Worm (Caenorhabditis elegans) whole organism, L4 larva: ENCODE results near the gene tatn-1.

Source experiments
- F10B5.3 ChIP-seq: sonication (generic microtip); optimal IDR thresholded peaks from 2 replicates; lab custom pipeline; 2016; ENCODE audit warnings: mild to moderate bottlenecking, missing genetic modification characterization, missing compliant biosample characterization
- F26F4.8 ChIP-seq: fragments of 200-800 bp; sonication (Bioruptor generic); conservative IDR thresholded peaks from 2 replicates; pipeline ENCODE4 v1.3.6; 2022; ENCODE audit warnings: missing genetic modification characterization, missing compliant biosample characterization
- F37D6.2 ChIP-seq: sonication (generic microtip); optimal IDR thresholded peaks from 2 replicates; lab custom pipeline; 2016; ENCODE audit warnings: mild to moderate bottlenecking, missing genetic modification characterization, missing compliant biosample characterization
- Y105C5A.15 ChIP-seq: fragments of 200-800 bp; sonication (Bioruptor generic); IDR thresholded peaks from 2 replicates; pipeline ENCODE4 v1.3.6; 2022; ENCODE audit warnings: missing genetic modification characterization, missing compliant biosample characterization
- ZK337.2 ChIP-seq: fragments of 200-800 bp; sonication (Bioruptor generic); IDR thresholded peaks from 2 replicates; pipeline ENCODE4 v1.3.6; 2022; ENCODE audit warnings: missing genetic modification reagents, missing genetic modification characterization, missing compliant biosample characterization
- ZK546.5 ChIP-seq, 2 experiments: sonication (generic microtip); optimal IDR thresholded peaks; 2 replicates each; lab custom pipeline; 2017; ENCODE audit warnings: missing biosample characterization in 2 of 2, missing genetic modification characterization in 2 of 2
- attf-4 ChIP-seq: sonication (generic microtip); optimal IDR thresholded peaks from 3 replicates; lab custom pipeline; 2017; ENCODE audit warnings: missing biosample characterization, missing genetic modification characterization
- ceh-20 ChIP-seq: fragments of 200-800 bp; sonication (Bioruptor generic); IDR thresholded peaks from 2 replicates; pipeline ENCODE4 v1.3.6; 2022; ENCODE audit warnings: missing genetic modification reagents, missing genetic modification characterization, missing compliant biosample characterization
- ceh-44 ChIP-seq: fragments of 200-800 bp; sonication (Bioruptor generic); IDR thresholded peaks from 2 replicates; pipeline ENCODE4 v1.3.6; 2022; ENCODE audit warnings: missing genetic modification reagents, missing genetic modification characterization, missing compliant biosample characterization
- ceh-82 ChIP-seq: sonication (generic microtip); optimal IDR thresholded peaks from 2 replicates; lab custom pipeline; 2017; ENCODE audit warnings: missing biosample characterization, missing genetic modification characterization
- ctbp-1 ChIP-seq: fragments of 200-800 bp; sonication (Bioruptor generic); IDR thresholded peaks from 2 replicates; pipeline ENCODE4 v1.3.6; 2022; ENCODE audit warnings: missing genetic modification reagents, missing genetic modification characterization, missing compliant biosample characterization
- dmd-6 ChIP-seq: fragments of 200-800 bp; sonication (Bioruptor generic); IDR thresholded peaks from 2 replicates; pipeline ENCODE4 v1.3.6; 2022; ENCODE audit warnings: missing genetic modification reagents, missing genetic modification characterization, missing compliant biosample characterization
- dmd-8 ChIP-seq: fragments of 200-800 bp; sonication (Bioruptor generic); IDR thresholded peaks from 2 replicates; pipeline ENCODE4 v1.3.6; 2022; ENCODE audit warnings: missing genetic modification characterization, missing compliant biosample characterization
- dpl-1 ChIP-seq: fragments of 150-350 bp; optimal IDR thresholded peaks from 2 replicates; lab custom pipeline; 2014; ENCODE audit warnings: missing biosample characterization, missing genetic modification reagents, missing genetic modification characterization
- egl-27 ChIP-seq: sonication (generic microtip); optimal IDR thresholded peaks from 3 replicates; lab custom pipeline; 2017; ENCODE audit warnings: missing biosample characterization, missing genetic modification reagents, missing genetic modification characterization
- egl-43 ChIP-seq: fragments of 200-800 bp; sonication (Bioruptor generic); IDR thresholded peaks from 2 replicates; pipeline ENCODE4 v1.3.6; 2022; ENCODE audit warnings: missing genetic modification reagents, missing genetic modification characterization, missing compliant biosample characterization
- fos-1 ChIP-seq: fragments of 150-350 bp; optimal IDR thresholded peaks from 2 replicates; lab custom pipeline; 2014; ENCODE audit warnings: missing biosample characterization, missing genetic modification characterization
- gei-8 ChIP-seq: fragments of 200-800 bp; sonication (Bioruptor generic); optimal IDR thresholded peaks from 2 replicates; lab custom pipeline; 2018; ENCODE audit warnings: mild to moderate bottlenecking, missing genetic modification characterization, missing compliant biosample characterization
- hmg-1.1 ChIP-seq: fragments of 200-800 bp; sonication (Bioruptor generic); IDR thresholded peaks from 2 replicates; pipeline ENCODE4 v1.3.6; 2022; ENCODE audit warnings: missing genetic modification reagents, missing genetic modification characterization, missing compliant biosample characterization
- lin-1 ChIP-seq: fragments of 200-800 bp; sonication (Bioruptor generic); IDR thresholded peaks from 2 replicates; pipeline ENCODE4 v1.3.6; 2022; ENCODE audit warnings: missing genetic modification reagents, missing genetic modification characterization, missing compliant biosample characterization
- lin-29 ChIP-seq: fragments of 200-800 bp; sonication (Bioruptor generic); IDR thresholded peaks from 2 replicates; pipeline ENCODE4 v1.3.6; 2022; ENCODE audit warnings: missing genetic modification reagents, missing genetic modification characterization, missing compliant biosample characterization
- madf-5 ChIP-seq, 2 experiments: fragments of 200-800 bp; sonication (Bioruptor generic); IDR thresholded peaks; 2 replicates each; pipeline ENCODE4 v1.3.6; 2022; ENCODE audit warnings: missing compliant biosample characterization in 2 of 2, missing genetic modification characterization in 2 of 2
- mdl-1 ChIP-seq, 2 experiments: fragments of 150-350 bp in 1 of 2; sonication (generic microtip) in 1 of 2; optimal IDR thresholded peaks; 2 replicates each; lab custom pipeline; 2014 to 2017; ENCODE audit warnings: missing biosample characterization in 2 of 2, missing genetic modification characterization in 2 of 2
- mxl-2 ChIP-seq: fragments of 200-800 bp; sonication (Bioruptor generic); conservative IDR thresholded peaks from 2 replicates; pipeline ENCODE4 v1.3.6; 2022; ENCODE audit warnings: missing genetic modification reagents, missing genetic modification characterization, missing compliant biosample characterization
- nhr-102 ChIP-seq: sonication (generic microtip); optimal IDR thresholded peaks from 2 replicates; lab custom pipeline; 2016; ENCODE audit warnings: mild to moderate bottlenecking, missing genetic modification characterization, moderate library complexity, missing compliant biosample characterization
- nhr-237 ChIP-seq: sonication (generic microtip); optimal IDR thresholded peaks from 2 replicates; lab custom pipeline; 2017; ENCODE audit warnings: missing biosample characterization, missing genetic modification characterization
- nhr-76 ChIP-seq: fragments of 150-350 bp; optimal IDR thresholded peaks from 2 replicates; lab custom pipeline; 2014; ENCODE audit warnings: missing biosample characterization, missing genetic modification characterization
- nhr-77 ChIP-seq: fragments of 150-350 bp; optimal IDR thresholded peaks from 2 replicates; lab custom pipeline; 2014; ENCODE audit warnings: missing biosample characterization, missing genetic modification characterization
- pqm-1 ChIP-seq: sonication (generic microtip); optimal IDR thresholded peaks from 2 replicates; lab custom pipeline; 2017; ENCODE audit warnings: missing biosample characterization, missing genetic modification characterization
- saeg-2 ChIP-seq: fragments of 200-800 bp; sonication (Bioruptor generic); IDR thresholded peaks from 2 replicates; pipeline ENCODE4 v1.3.6; 2022; ENCODE audit warnings: missing genetic modification reagents, missing genetic modification characterization, missing compliant biosample characterization
- set-16 ChIP-seq: fragments of 200-800 bp; sonication (Bioruptor generic); IDR thresholded peaks from 2 replicates; pipeline ENCODE4 v1.3.6; 2022; ENCODE audit warnings: missing genetic modification reagents, missing genetic modification characterization, missing compliant biosample characterization
- skn-1 ChIP-seq: fragments of 150-350 bp; optimal IDR thresholded peaks from 2 replicates; lab custom pipeline; 2014; ENCODE audit warnings: missing biosample characterization, missing genetic modification characterization
- snpc-1.2 ChIP-seq: fragments of 200-800 bp; sonication (Bioruptor generic); IDR thresholded peaks from 2 replicates; pipeline ENCODE4 v1.3.6; 2022; ENCODE audit warnings: missing genetic modification reagents, missing genetic modification characterization, missing compliant biosample characterization
- spr-3 ChIP-seq: fragments of 200-800 bp; sonication (Bioruptor generic); optimal IDR thresholded peaks from 2 replicates; lab custom pipeline; 2018; ENCODE audit warnings: mild to moderate bottlenecking, missing genetic modification characterization, missing compliant biosample characterization
- tag-97 ChIP-seq: fragments of 200-800 bp; sonication (Bioruptor generic); IDR thresholded peaks from 2 replicates; pipeline ENCODE4 v1.3.6; 2022; ENCODE audit warnings: missing genetic modification characterization, missing compliant biosample characterization
- unc-39 ChIP-seq: sonication (generic microtip); optimal IDR thresholded peaks from 2 replicates; lab custom pipeline; 2017; ENCODE audit warnings: missing biosample characterization, missing genetic modification characterization
- unc-62 ChIP-seq, 3 experiments: fragments of 150-350 bp in 1 of 3; sonication (generic microtip); optimal IDR thresholded peaks in 2 of 3; peaks in 1 of 3; 1 replicate in 1 of 3; 2 replicates in 2 of 3; lab custom pipeline; 2014 to 2017; ENCODE audit warnings: missing biosample characterization in 3 of 3, missing genetic modification characterization in 3 of 3, missing genetic modification reagents in 3 of 3, missing genotype in 1 of 3
- vab-7 ChIP-seq: fragments of 200-800 bp; sonication (Bioruptor generic); IDR thresholded peaks from 2 replicates; pipeline ENCODE4 v1.3.6; 2022; ENCODE audit warnings: missing genetic modification reagents, missing genetic modification characterization, missing compliant biosample characterization
- zag-1 ChIP-seq: fragments of 150-350 bp; optimal IDR thresholded peaks from 2 replicates; lab custom pipeline; 2014; ENCODE audit warnings: missing biosample characterization, missing genetic modification characterization
- zfp-3 ChIP-seq: fragments of 200-800 bp; sonication (Bioruptor generic); conservative IDR thresholded peaks from 2 replicates; pipeline ENCODE4 v1.3.6; 2022; ENCODE audit warnings: missing genetic modification reagents, missing genetic modification characterization, missing compliant biosample characterization

Gene tatn-1

DNA sequence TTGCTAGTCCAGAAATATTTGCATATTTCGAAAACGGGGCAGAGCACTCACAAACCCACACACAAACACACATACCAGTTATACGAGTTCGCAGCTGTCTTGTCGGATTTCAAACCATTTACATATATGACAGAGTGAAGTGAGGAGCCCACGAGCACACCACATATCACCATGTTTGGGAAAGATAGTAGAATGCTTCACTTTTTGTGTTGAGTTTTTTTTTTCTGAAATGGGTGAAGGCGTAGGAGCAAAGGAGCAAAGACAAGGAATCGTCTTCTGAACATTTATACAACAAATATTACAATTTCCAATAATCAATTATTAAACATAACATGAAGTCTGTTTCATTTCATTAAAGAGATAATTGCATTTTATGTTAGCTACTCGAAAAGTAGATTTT is 15.6 kb upstream of the tatn-1 start:
- no peak for TF ChIP-seq F26F4.8 (GFP tag; lab: Robert Waterston, UW)
- peak in 1 of 2 experiments; percentile 93 for TF ChIP-seq unc-62 (GFP tag; optimal IDR thresholded peaks at IDR 0.05 in 1 of 2; lab: Kevin White, UChicago)
- no peak for TF ChIP-seq unc-62 (tag; optimal IDR thresholded peaks at IDR 0.05; lab: Kevin White, UChicago)

DNA sequence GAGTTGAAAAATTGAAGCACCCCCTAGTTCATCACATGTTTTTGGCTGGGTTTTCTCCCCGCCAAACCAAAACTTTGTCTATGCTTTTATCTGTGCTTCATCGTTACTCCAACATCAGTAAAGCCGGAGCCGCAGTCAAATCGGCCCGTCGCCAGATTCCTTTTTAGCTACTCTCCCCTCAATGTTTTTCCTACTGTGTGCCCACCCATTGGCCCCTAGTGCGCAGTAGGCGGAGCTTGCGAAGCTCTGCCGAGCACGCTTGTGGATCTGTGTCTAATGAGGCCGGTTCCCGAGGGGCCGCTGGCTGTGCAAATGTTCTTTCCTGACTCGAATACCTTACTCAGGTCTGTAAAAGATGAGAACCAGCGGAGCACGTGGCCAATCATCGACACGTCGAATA is 14.5 kb upstream of the tatn-1 start:
- no peak for TF ChIP-seq fos-1 (tag; lab: Kevin White, UChicago)
- TF ChIP-seq madf-5 (GFP tag; IDR thresholded peaks at IDR 0.05; lab: Robert Waterston, UW) = no peak
- TF ChIP-seq ceh-20 = peak; percentile 39; the same call in 1 of the 2 replicates
- TF ChIP-seq egl-27 (tag; lab: Kevin White, UChicago) = no peak
- TF ChIP-seq saeg-2 (GFP tag; lab: Robert Waterston, UW) = no peak
- no peak for TF ChIP-seq zfp-3 (GFP tag; lab: Robert Waterston, UW)
- TF ChIP-seq attf-4 (tag; lab: Kevin White, UChicago) = no peak
- no peak for TF ChIP-seq skn-1 (tag; lab: Kevin White, UChicago)
- TF ChIP-seq ZK337.2 (GFP tag; lab: Robert Waterston, UW) = no peak
- TF ChIP-seq Y105C5A.15 (GFP tag; lab: Robert Waterston, UW) = no peak
- no peak for TF ChIP-seq pqm-1 (tag; lab: Kevin White, UChicago)
- no peak for TF ChIP-seq mdl-1 (tag; optimal IDR thresholded peaks at IDR 0.05; lab: Kevin White, UChicago)
- TF ChIP-seq lin-1 (GFP tag; lab: Robert Waterston, UW) = no peak
- TF ChIP-seq ctbp-1 (GFP tag; lab: Robert Waterston, UW) = 0 out of 2 replicates have a peak, but pooled peaks have one; percentile 13
- TF ChIP-seq gei-8 (GFP tag; lab: Kevin White, UChicago) = no peak
- no peak for TF ChIP-seq nhr-76
- TF ChIP-seq ceh-44 (GFP tag; lab: Robert Waterston, UW) = no peak
- no peak for TF ChIP-seq nhr-77 (tag; lab: Kevin White, UChicago)
- TF ChIP-seq dmd-8 (GFP tag; lab: Robert Waterston, UW) = no peak
- no peak for TF ChIP-seq F37D6.2
- TF ChIP-seq mxl-2 (GFP tag; lab: Robert Waterston, UW) = no peak
- no peak for TF ChIP-seq hmg-1.1
- no peak for TF ChIP-seq spr-3 (GFP tag; lab: Kevin White, UChicago)
- no peak for TF ChIP-seq ZK546.5 (tag; optimal IDR thresholded peaks at IDR 0.05; lab: Kevin White, UChicago)
- peak; percentile 54; the same call in 1 of the 2 replicates for TF ChIP-seq set-16 (GFP tag; lab: Robert Waterston, UW)
- no peak for TF ChIP-seq lin-29 (GFP tag; lab: Robert Waterston, UW)
- no peak for TF ChIP-seq nhr-102
- TF ChIP-seq snpc-1.2 (GFP tag; lab: Robert Waterston, UW) = no peak
- TF ChIP-seq F10B5.3 (tag; lab: Kevin White, UChicago) = no peak
- TF ChIP-seq vab-7 = peak; percentile 41; the same call in 1 of the 2 replicates
- no peak for TF ChIP-seq tag-97 (GFP tag; lab: Robert Waterston, UW)
- 0 out of 2 replicates have a peak, but pooled peaks have one; percentile 15 for TF ChIP-seq egl-43 (GFP tag; lab: Robert Waterston, UW)
- TF ChIP-seq zag-1 (tag; lab: Kevin White, UChicago) = no peak
- peak in 1 of 2 experiments; percentile 15 for TF ChIP-seq unc-62 (GFP tag; optimal IDR thresholded peaks at IDR 0.05 in 1 of 2; lab: Kevin White, UChicago)
- no peak for TF ChIP-seq unc-62 (tag; optimal IDR thresholded peaks at IDR 0.05; lab: Kevin White, UChicago)
- TF ChIP-seq dpl-1 (GFP tag; lab: Kevin White, UChicago) = no peak
- no peak for TF ChIP-seq nhr-237 (tag; lab: Kevin White, UChicago)
- TF ChIP-seq ceh-82 (tag; lab: Kevin White, UChicago) = no peak
- no peak for TF ChIP-seq dmd-6 (GFP tag; lab: Robert Waterston, UW)
- no peak for TF ChIP-seq unc-39 (tag; lab: Kevin White, UChicago)
